Worm (Caenorhabditis elegans): ENCODE data around the gene cyp-33C9.

DNA sequence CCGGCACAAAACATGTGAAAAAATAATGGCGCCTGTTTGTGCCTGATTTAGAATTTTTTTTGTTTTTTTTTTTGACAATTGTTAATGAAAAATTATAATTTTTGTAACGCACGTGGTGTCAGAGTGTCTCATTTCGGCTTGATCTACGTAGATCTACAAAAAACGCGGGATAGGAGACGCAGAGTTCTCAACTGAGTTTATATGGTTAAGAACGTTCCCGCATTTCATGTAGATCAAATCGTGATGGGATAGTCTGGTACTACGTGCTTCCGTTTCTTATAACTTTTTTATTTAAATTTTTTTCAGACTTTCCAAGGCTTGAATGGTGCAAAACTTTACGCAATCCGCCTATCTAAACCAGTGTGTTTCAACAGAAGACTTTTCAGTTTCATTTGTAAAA lies 34.4 kb upstream of the cyp-33C9 start, which contains the start of gene tat-6:
- TF ChIP-seq ztf-11 (tag; optimal IDR thresholded peaks at IDR 0.05) (no peak), ama-1 (optimal IDR thresholded peaks at IDR 0.05) (no peak), R02D3.7 (tag; optimal IDR thresholded peaks at IDR 0.05) (no peak), snpc-4 (tag; optimal IDR thresholded peaks at IDR 0.05) (no peak), nhr-11 (tag; optimal IDR thresholded peaks at IDR 0.05) (no peak), dmd-4 (tag; optimal IDR thresholded peaks at IDR 0.05) (no peak), alr-1 (tag; optimal IDR thresholded peaks at IDR 0.05) (no peak), blmp-1 (tag; optimal IDR thresholded peaks at IDR 0.05; ENCODE audit: insufficient read depth) (no peak), nhr-237 (tag; optimal IDR thresholded peaks at IDR 0.05) (no peak), F13H6.1 (tag; optimal IDR thresholded peaks at IDR 0.05) (no peak), lin-11 (tag; optimal IDR thresholded peaks at IDR 0.05) (no peak)

All from whole organism, L2 larva.